Fruit fly (Drosophila melanogaster) whole organism, embryonic: ENCODE measurements around the gene rk.
A peak's percentile ranks its signal among the peaks of the same experiment; 100 is the strongest.

Experiments used
- Aef1 ChIP-seq: fragments of 200-800 bp; sonication (Bioruptor generic); IDR thresholded peaks from 3 replicates; pipeline ENCODE4 v1.3.6; 2022; ENCODE audit warnings: missing biosample characterization, missing genetic modification characterization
- B-H2 ChIP-seq: fragments of 200-800 bp; sonication (Bioruptor generic); optimal IDR thresholded peaks from 2 replicates; lab custom pipeline; 2018; ENCODE audit warnings: missing biosample characterization, mild to moderate bottlenecking, missing genetic modification characterization
- CG10267 ChIP-seq: fragments of 200-800 bp; sonication (Bioruptor generic); optimal IDR thresholded peaks from 2 replicates; lab custom pipeline; 2018; ENCODE audit warnings: missing biosample characterization, mild to moderate bottlenecking, missing genetic modification characterization, moderate library complexity
- CG1792 ChIP-seq: fragments of 200-800 bp; sonication (Bioruptor generic); optimal IDR thresholded peaks from 2 replicates; lab custom pipeline; 2016; ENCODE audit warnings: missing biosample characterization, missing genetic modification characterization
- CG18619 ChIP-seq: fragments of 200-800 bp; sonication (Bioruptor generic); optimal IDR thresholded peaks from 3 replicates; lab custom pipeline; 2017; ENCODE audit warnings: missing biosample characterization, mild to moderate bottlenecking, missing genetic modification characterization
- CG2116 ChIP-seq: fragments of 200-800 bp; sonication (Bioruptor generic); optimal IDR thresholded peaks from 3 replicates; lab custom pipeline; 2018; ENCODE audit warnings: missing biosample characterization, mild to moderate bottlenecking, missing genetic modification characterization
- CG2120 ChIP-seq: fragments of 200-800 bp; sonication (Bioruptor generic); optimal IDR thresholded peaks from 3 replicates; lab custom pipeline; 2016; ENCODE audit warnings: missing biosample characterization, missing genetic modification characterization
- CG31224 ChIP-seq: fragments of 200-800 bp; sonication (Bioruptor generic); IDR thresholded peaks from 2 replicates; pipeline ENCODE4 v1.3.6; 2022; ENCODE audit warnings: missing biosample characterization, missing genetic modification characterization
- CG32772 ChIP-seq: fragments of 200-800 bp; sonication (Bioruptor generic); IDR thresholded peaks from 2 replicates; pipeline ENCODE4 v1.3.6; 2022; ENCODE audit warnings: missing biosample characterization, missing genetic modification characterization
- CG33213 ChIP-seq: fragments of 200-800 bp; sonication (Bioruptor generic); optimal IDR thresholded peaks from 3 replicates; lab custom pipeline; 2016; ENCODE audit warnings: missing biosample characterization, missing genetic modification characterization
- CG4282 ChIP-seq: fragments of 200-800 bp; sonication (Bioruptor generic); optimal IDR thresholded peaks from 2 replicates; lab custom pipeline; 2016; ENCODE audit warnings: missing biosample characterization, missing genetic modification characterization
- CG5180 ChIP-seq: fragments of 200-800 bp; sonication (Bioruptor generic); optimal IDR thresholded peaks from 3 replicates; lab custom pipeline; 2017; ENCODE audit warnings: missing biosample characterization, missing genetic modification characterization, mild to moderate bottlenecking, moderate library complexity, missing genetic modification reagents
- CG6254 ChIP-seq: fragments of 200-800 bp; sonication (Bioruptor generic); optimal IDR thresholded peaks from 3 replicates; lab custom pipeline; 2017; ENCODE audit warnings: mild to moderate bottlenecking, missing biosample characterization, missing genetic modification reagents, missing genetic modification characterization
- CG7556 ChIP-seq: fragments of 200-800 bp; sonication (Bioruptor generic); optimal IDR thresholded peaks from 2 replicates; lab custom pipeline; 2017; ENCODE audit warnings: missing biosample characterization, mild to moderate bottlenecking, missing genetic modification characterization
- CG9817 ChIP-seq: fragments of 200-800 bp; sonication (Bioruptor generic); optimal IDR thresholded peaks from 2 replicates; lab custom pipeline; 2018; ENCODE audit warnings: missing biosample characterization, mild to moderate bottlenecking, missing genetic modification characterization, moderate library complexity
- D19A ChIP-seq: fragments of 200-800 bp; optimal IDR thresholded peaks from 3 replicates; lab custom pipeline; 2019; ENCODE audit warnings: missing biosample characterization, mild to moderate bottlenecking, missing genetic modification characterization, moderate library complexity
- H15 ChIP-seq: fragments of 200-800 bp; sonication (Bioruptor generic); IDR thresholded peaks from 3 replicates; pipeline ENCODE4 v1.3.6; 2022; ENCODE audit warnings: missing biosample characterization, missing genetic modification characterization
- HLHmδ ChIP-seq: fragments of 200-800 bp; sonication (Bioruptor generic); optimal IDR thresholded peaks from 2 replicates; lab custom pipeline; 2018; ENCODE audit warnings: missing biosample characterization, mild to moderate bottlenecking, missing genetic modification characterization, moderate library complexity
- Hr39 ChIP-seq: fragments of >200 bp; optimal IDR thresholded peaks from 2 replicates; lab custom pipeline; 2017
- Hr78 ChIP-seq, 2 experiments: fragments of 200-800 bp in 1 of 2; fragments of >200 bp in 1 of 2; sonication (Bioruptor generic) in 1 of 2; optimal IDR thresholded peaks; 2 replicates each; lab custom pipeline; 2017 to 2019; ENCODE audit warnings: missing biosample characterization in 2 of 2, missing genetic modification characterization in 2 of 2, mild to moderate bottlenecking in 1 of 2, moderate library complexity in 1 of 2
- Hsf ChIP-seq: fragments of 200-800 bp; sonication (Bioruptor generic); optimal IDR thresholded peaks from 3 replicates; lab custom pipeline; 2016; ENCODE audit warnings: missing biosample characterization, missing genetic modification characterization
- Kr ChIP-seq: fragments of 200-800 bp; sonication (Bioruptor generic); optimal IDR thresholded peaks from 2 replicates; lab custom pipeline; 2017; ENCODE audit warnings: missing biosample characterization, mild to moderate bottlenecking, missing genetic modification characterization
- NFAT ChIP-seq: fragments of 200-800 bp; sonication (Bioruptor generic); IDR thresholded peaks from 2 replicates; pipeline ENCODE4 v1.3.6; 2022; ENCODE audit warnings: missing biosample characterization, missing genetic modification characterization
- NK7.1 ChIP-seq: fragments of 200-800 bp; sonication (Bioruptor generic); optimal IDR thresholded peaks from 3 replicates; lab custom pipeline; 2016; ENCODE audit warnings: missing biosample characterization, missing genetic modification characterization
- Neu2 ChIP-seq: fragments of 200-800 bp; sonication (Bioruptor generic); optimal IDR thresholded peaks from 3 replicates; lab custom pipeline; 2016; ENCODE audit warnings: missing biosample characterization, missing genetic modification characterization, borderline replicate concordance
- Nf-YC ChIP-seq: fragments of 200-800 bp; optimal IDR thresholded peaks from 3 replicates; lab custom pipeline; 2019; ENCODE audit warnings: missing biosample characterization, mild to moderate bottlenecking, missing genetic modification characterization, moderate library complexity
- Oli ChIP-seq: fragments of 200-800 bp; sonication (Bioruptor generic); optimal IDR thresholded peaks from 2 replicates; lab custom pipeline; 2018; ENCODE audit warnings: missing biosample characterization, mild to moderate bottlenecking, missing genetic modification characterization, moderate library complexity
- Ptx1 ChIP-seq: fragments of 200-800 bp; sonication (Bioruptor generic); IDR thresholded peaks from 2 replicates; pipeline ENCODE4 v1.3.6; 2022; ENCODE audit warnings: missing biosample characterization, missing genetic modification characterization
- Sox102F ChIP-seq: fragments of 200-800 bp; sonication (Bioruptor generic); optimal IDR thresholded peaks from 2 replicates; lab custom pipeline; 2018; ENCODE audit warnings: missing biosample characterization, mild to moderate bottlenecking, missing genetic modification characterization, moderate library complexity
- YL-1 ChIP-seq: fragments of 200-800 bp; sonication (Bioruptor generic); optimal IDR thresholded peaks from 3 replicates; lab custom pipeline; 2017; ENCODE audit warnings: missing biosample characterization, mild to moderate bottlenecking, missing genetic modification characterization
- ab ChIP-seq: fragments of 200-800 bp; sonication (Bioruptor generic); optimal IDR thresholded peaks from 2 replicates; lab custom pipeline; 2016; ENCODE audit warnings: missing biosample characterization, missing genetic modification characterization
- bbx ChIP-seq: fragments of 200-800 bp; sonication (Bioruptor generic); IDR thresholded peaks from 2 replicates; pipeline ENCODE4 v1.3.6; 2022; ENCODE audit warnings: missing biosample characterization, missing genetic modification characterization; ENCODE audit not compliant: partially characterized antibody
- chinmo ChIP-seq: fragments of 200-800 bp; sonication (Bioruptor generic); IDR thresholded peaks from 4 replicates; pipeline ENCODE4 v1.3.6; 2022; ENCODE audit warnings: missing biosample characterization, missing genetic modification characterization; ENCODE audit not compliant: partially characterized antibody
- crc ChIP-seq: fragments of 200-800 bp; sonication (Bioruptor generic); optimal IDR thresholded peaks from 2 replicates; lab custom pipeline; 2016; ENCODE audit warnings: missing biosample characterization, missing genetic modification characterization
- h ChIP-seq: fragments of >200 bp; optimal IDR thresholded peaks from 2 replicates; lab custom pipeline; 2017
- kah ChIP-seq: fragments of 200-800 bp; sonication (Bioruptor generic); optimal IDR thresholded peaks from 2 replicates; lab custom pipeline; 2018; ENCODE audit warnings: missing biosample characterization, mild to moderate bottlenecking, missing genetic modification characterization
- kay ChIP-seq: fragments of 200-800 bp; sonication (Bioruptor generic); optimal IDR thresholded peaks from 2 replicates; lab custom pipeline; 2016; ENCODE audit warnings: missing biosample characterization, missing genetic modification characterization
- oc ChIP-seq: fragments of 200-800 bp; sonication (Bioruptor generic); optimal IDR thresholded peaks from 2 replicates; lab custom pipeline; 2018; ENCODE audit warnings: missing biosample characterization, mild to moderate bottlenecking, missing genetic modification characterization, moderate library complexity
- prd ChIP-seq, 3 experiments: fragments of >200 bp in 2 of 3; fragments of 200-800 bp in 1 of 3; sonication (Bioruptor generic) in 1 of 3; optimal IDR thresholded peaks in 2 of 3; IDR thresholded peaks in 1 of 3; 2 replicates in 2 of 3; 3 replicates in 1 of 3; pipeline versions ENCODE4 v1.3.6 to Lab custom; 2017 to 2022; ENCODE audit warnings: missing biosample characterization in 1 of 3, missing genetic modification characterization in 1 of 3
- rib ChIP-seq: fragments of 200-800 bp; sonication (Bioruptor generic); IDR thresholded peaks from 2 replicates; pipeline ENCODE4 v1.3.6; 2022; ENCODE audit warnings: missing biosample characterization, missing genetic modification characterization
- schlank ChIP-seq: fragments of 200-800 bp; sonication (Bioruptor generic); optimal IDR thresholded peaks from 2 replicates; lab custom pipeline; 2018; ENCODE audit warnings: missing biosample characterization, mild to moderate bottlenecking, missing genetic modification characterization
- sima ChIP-seq: fragments of 200-800 bp; sonication (Bioruptor generic); optimal IDR thresholded peaks from 2 replicates; lab custom pipeline; 2016; ENCODE audit warnings: missing biosample characterization, missing genetic modification characterization
- stc ChIP-seq: fragments of 200-800 bp; sonication (Bioruptor generic); IDR thresholded peaks from 2 replicates; pipeline ENCODE4 v1.3.6; 2022; ENCODE audit warnings: missing biosample characterization, missing genetic modification characterization
- trh ChIP-seq: fragments of 200-800 bp; sonication (Bioruptor generic); optimal IDR thresholded peaks from 2 replicates; lab custom pipeline; 2016; ENCODE audit warnings: missing biosample characterization, missing genetic modification characterization
- tx ChIP-seq: fragments of 200-800 bp; sonication (Bioruptor generic); optimal IDR thresholded peaks from 2 replicates; lab custom pipeline; 2016; ENCODE audit warnings: missing biosample characterization, missing genetic modification characterization
- wdn ChIP-seq: fragments of 200-800 bp; sonication (Bioruptor generic); IDR thresholded peaks from 2 replicates; pipeline ENCODE4 v1.3.6; 2022; ENCODE audit warnings: missing biosample characterization, missing genetic modification characterization

The rk gene

dm6 chr2L:14024746-14025105 lies 23.7 kb upstream of the rk start (continued):
- no peak for TF ChIP-seq CG32772 (GFP tag; lab: Robert Waterston, UW)
- no peak for TF ChIP-seq ab (GFP tag; lab: Kevin White, UChicago)
- TF ChIP-seq sima (GFP tag; lab: Kevin White, UChicago), result no peak
- TF ChIP-seq prd (optimal IDR thresholded peaks at IDR 0.05; lab: Kevin White, UChicago), result no peak
- peak; percentile 50; the same call in 1 of the 3 replicates for TF ChIP-seq prd (GFP tag; IDR thresholded peaks at IDR 0.05; lab: Robert Waterston, UW)
- no peak for TF ChIP-seq CG4282
- TF ChIP-seq HLHmδ (GFP tag; lab: Kevin White, UChicago), result no peak
- no peak for TF ChIP-seq Hr78 (GFP tag; optimal IDR thresholded peaks at IDR 0.05; lab: Kevin White, UChicago)
- no peak for TF ChIP-seq H15
- no peak for TF ChIP-seq CG18619 (GFP tag; lab: Kevin White, UChicago)
- TF ChIP-seq Hr39, result no peak
- TF ChIP-seq Sox102F (GFP tag; lab: Kevin White, UChicago), result peak; percentile 73
- TF ChIP-seq CG1792, result no peak
- peak; percentile 56 for TF ChIP-seq Ptx1 (GFP tag; lab: Robert Waterston, UW)
- no peak for TF ChIP-seq CG2116 (GFP tag; lab: Kevin White, UChicago)
- no peak for TF ChIP-seq stc (GFP tag; lab: Robert Waterston, UW)
- TF ChIP-seq Aef1 (GFP tag; lab: Robert Waterston, UW), result no peak
- peak; percentile 13 for TF ChIP-seq CG7556
- TF ChIP-seq oc (tag; lab: Kevin White, UChicago), result no peak
- TF ChIP-seq Kr (GFP tag; lab: Kevin White, UChicago), result no peak
- no peak for TF ChIP-seq schlank (tag; lab: Kevin White, UChicago)
- TF ChIP-seq Hsf (GFP tag; lab: Kevin White, UChicago), result peak; percentile 44
- no peak for TF ChIP-seq h (lab: Kevin White, UChicago)
- TF ChIP-seq kay (GFP tag; lab: Kevin White, UChicago), result peak; percentile 10
- TF ChIP-seq chinmo (GFP tag; lab: Robert Waterston, UW), result no peak
- no peak for TF ChIP-seq CG5180 (GFP tag; lab: Kevin White, UChicago)
- TF ChIP-seq bbx (GFP tag; lab: Robert Waterston, UW), result no peak
- no peak for TF ChIP-seq kah (GFP tag; lab: Kevin White, UChicago)
- TF ChIP-seq wdn, result no peak
- no peak for TF ChIP-seq NK7.1 (GFP tag; lab: Kevin White, UChicago)
- TF ChIP-seq CG9817 (tag; lab: Kevin White, UChicago), result peak; percentile 25
- no peak for TF ChIP-seq B-H2
- TF ChIP-seq CG10267 (tag; lab: Kevin White, UChicago), result peak; percentile 29
- TF ChIP-seq rib (GFP tag; lab: Robert Waterston, UW), result no peak
- peak; percentile 49 for TF ChIP-seq CG2120 (GFP tag; lab: Kevin White, UChicago)
- peak; percentile 99 for TF ChIP-seq D19A (tag; lab: Kevin White, UChicago)
- TF ChIP-seq YL-1 (GFP tag; lab: Kevin White, UChicago), result no peak
- no peak for TF ChIP-seq Nf-YC (tag; lab: Kevin White, UChicago)
- peak; percentile 76 for TF ChIP-seq Oli (tag; lab: Kevin White, UChicago)
- no peak; the same call in 1 of the 2 replicates for TF ChIP-seq NFAT (GFP tag; lab: Robert Waterston, UW)
- no peak for TF ChIP-seq trh (GFP tag; lab: Kevin White, UChicago)
- no peak for TF ChIP-seq CG33213
- TF ChIP-seq CG6254 (GFP tag; lab: Kevin White, UChicago), result no peak
- TF ChIP-seq crc (GFP tag; lab: Kevin White, UChicago), result no peak
- peak; percentile 29 for TF ChIP-seq tx (GFP tag; lab: Kevin White, UChicago)
- TF ChIP-seq CG31224 (GFP tag; lab: Robert Waterston, UW), result no peak
- TF ChIP-seq Neu2 (GFP tag; lab: Kevin White, UChicago), result no peak
- TF ChIP-seq, all 482 proteins: peak for 94
